Worm (Caenorhabditis elegans): Measurements from ENCODE around the gene C01G10.9.

ce11 chrV:15085335-15085800 is 3.0 kb downstream of the C01G10.9 start, which contains the start of the genes ahsa-1 and C01G10.7:
- peak; percentile 88 for TF ChIP-seq him-1 (tag; optimal IDR thresholded peaks at IDR 0.05)
- TF ChIP-seq W03F9.2 (tag; optimal IDR thresholded peaks at IDR 0.05): peak; percentile 96
- no peak for TF ChIP-seq dao-5 (tag; optimal IDR thresholded peaks at IDR 0.05)

Measured in whole organism, L4/young adult.